Worm (Caenorhabditis elegans) whole organism, late embryonic: ENCODE results near the gene ZK470.1.
"Not testable (repeated sequence)": the region's sequence is repeated elsewhere in the genome, so short reads cannot be mapped to it uniquely, and the experiment has no call there.

Experiments used
- C08G9.2 ChIP-seq: sonication (generic microtip); optimal IDR thresholded peaks from 2 replicates; lab custom pipeline; 2016; ENCODE audit warnings: mild to moderate bottlenecking, missing genetic modification characterization, moderate library complexity, missing compliant biosample characterization
- C38D4.7 ChIP-seq: fragments of 200-800 bp; sonication (Bioruptor generic); optimal IDR thresholded peaks from 2 replicates; lab custom pipeline; 2018; ENCODE audit warnings: mild to moderate bottlenecking, missing genetic modification characterization, moderate library complexity, missing compliant biosample characterization
- T23F11.4 ChIP-seq: fragments of 200-800 bp; sonication (Bioruptor generic); optimal IDR thresholded peaks from 2 replicates; lab custom pipeline; 2018; ENCODE audit warnings: mild to moderate bottlenecking, missing genetic modification characterization, missing compliant biosample characterization
- Y22D7AL.16 ChIP-seq: sonication (generic microtip); optimal IDR thresholded peaks from 2 replicates; lab custom pipeline; 2016; ENCODE audit warnings: missing genetic modification characterization, missing compliant biosample characterization
- ceh-18 ChIP-seq: sonication (generic microtip); optimal IDR thresholded peaks from 2 replicates; lab custom pipeline; 2016; ENCODE audit warnings: missing genetic modification characterization, missing compliant biosample characterization
- ceh-19 ChIP-seq: fragments of 200-800 bp; sonication (Bioruptor generic); optimal IDR thresholded peaks from 2 replicates; lab custom pipeline; 2018; ENCODE audit warnings: mild to moderate bottlenecking, missing genetic modification characterization, missing compliant biosample characterization
- ceh-2 ChIP-seq: sonication (generic microtip); optimal IDR thresholded peaks from 2 replicates; lab custom pipeline; 2016; ENCODE audit warnings: missing genotype, missing genetic modification characterization, missing compliant biosample characterization
- ceh-22 ChIP-seq: sonication (generic microtip); optimal IDR thresholded peaks from 2 replicates; lab custom pipeline; 2017; ENCODE audit warnings: missing biosample characterization, missing genetic modification characterization
- ceh-30 ChIP-seq: fragments of 150-350 bp; optimal IDR thresholded peaks from 2 replicates; lab custom pipeline; 2014; ENCODE audit warnings: missing biosample characterization, missing genetic modification characterization
- ceh-31 ChIP-seq: sonication (generic microtip); optimal IDR thresholded peaks from 2 replicates; lab custom pipeline; 2016; ENCODE audit warnings: missing genetic modification characterization, missing compliant biosample characterization
- ceh-34 ChIP-seq: sonication (generic microtip); optimal IDR thresholded peaks from 2 replicates; lab custom pipeline; 2016; ENCODE audit warnings: mild to moderate bottlenecking, missing genetic modification characterization, missing compliant biosample characterization
- ceh-45 ChIP-seq: fragments of 200-800 bp; sonication (Bioruptor generic); IDR thresholded peaks from 2 replicates; pipeline ENCODE4 v1.3.6; 2022; ENCODE audit warnings: missing genetic modification reagents, missing genetic modification characterization, missing compliant biosample characterization
- ceh-48 ChIP-seq: sonication (generic microtip); optimal IDR thresholded peaks from 2 replicates; lab custom pipeline; 2016; ENCODE audit warnings: missing genetic modification characterization, inconsistent platforms, missing compliant biosample characterization
- ceh-6 ChIP-seq: fragments of 200-800 bp; sonication (Bioruptor generic); optimal IDR thresholded peaks from 2 replicates; lab custom pipeline; 2018; ENCODE audit warnings: mild to moderate bottlenecking, missing genetic modification characterization, missing compliant biosample characterization
- ceh-9 ChIP-seq: sonication (generic microtip); optimal IDR thresholded peaks from 2 replicates; lab custom pipeline; 2016; ENCODE audit warnings: mild to moderate bottlenecking, missing genetic modification characterization, inconsistent platforms, missing compliant biosample characterization
- dmd-4 ChIP-seq: sonication (generic microtip); optimal IDR thresholded peaks from 2 replicates; lab custom pipeline; 2016; ENCODE audit warnings: borderline replicate concordance, missing genetic modification characterization, missing compliant biosample characterization
- dve-1 ChIP-seq: sonication (generic microtip); optimal IDR thresholded peaks from 2 replicates; lab custom pipeline; 2017; ENCODE audit warnings: antibody characterized with exemption, mild to moderate bottlenecking, missing genetic modification characterization, missing compliant biosample characterization
- elt-2 ChIP-seq: sonication (generic microtip); optimal IDR thresholded peaks from 2 replicates; lab custom pipeline; 2016; ENCODE audit warnings: missing genetic modification reagents, missing genetic modification characterization, missing compliant biosample characterization
- ets-4 ChIP-seq: sonication (generic microtip); optimal IDR thresholded peaks from 2 replicates; lab custom pipeline; 2016; ENCODE audit warnings: missing genetic modification characterization, missing compliant biosample characterization
- eyg-1 ChIP-seq: sonication (generic microtip); optimal IDR thresholded peaks from 2 replicates; lab custom pipeline; 2016; ENCODE audit warnings: missing genotype, missing genetic modification characterization, missing compliant biosample characterization
- fax-1 ChIP-seq: sonication (generic microtip); optimal IDR thresholded peaks from 2 replicates; lab custom pipeline; 2016; ENCODE audit warnings: missing genotype, missing genetic modification characterization, missing compliant biosample characterization
- fkh-6 ChIP-seq: sonication (generic microtip); optimal IDR thresholded peaks from 2 replicates; lab custom pipeline; 2016; ENCODE audit warnings: missing genetic modification characterization, missing compliant biosample characterization
- gmeb-2 ChIP-seq: sonication (generic microtip); optimal IDR thresholded peaks from 2 replicates; lab custom pipeline; 2016; ENCODE audit warnings: missing genetic modification characterization, inconsistent platforms, missing compliant biosample characterization
- hlh-13 ChIP-seq: fragments of 200-800 bp; sonication (Bioruptor generic); optimal IDR thresholded peaks from 2 replicates; lab custom pipeline; 2018; ENCODE audit warnings: mild to moderate bottlenecking, missing genetic modification characterization, missing compliant biosample characterization
- hlh-6 ChIP-seq: sonication (generic microtip); optimal IDR thresholded peaks from 2 replicates; lab custom pipeline; 2016; ENCODE audit warnings: missing genotype, missing genetic modification characterization, missing compliant biosample characterization
- lin-11 ChIP-seq: fragments of 200-800 bp; sonication (Bioruptor generic); optimal IDR thresholded peaks from 2 replicates; lab custom pipeline; 2018; ENCODE audit warnings: mild to moderate bottlenecking, missing genetic modification characterization, missing compliant biosample characterization
- madf-2 ChIP-seq: sonication (generic microtip); optimal IDR thresholded peaks from 2 replicates; lab custom pipeline; 2017; ENCODE audit warnings: missing genetic modification characterization, missing compliant biosample characterization
- mec-3 ChIP-seq: sonication (generic microtip); optimal IDR thresholded peaks from 2 replicates; lab custom pipeline; 2016; ENCODE audit warnings: borderline replicate concordance, missing genetic modification characterization, missing compliant biosample characterization
- nfya-1 ChIP-seq: sonication (generic microtip); optimal IDR thresholded peaks from 2 replicates; lab custom pipeline; 2017; ENCODE audit warnings: missing genetic modification characterization, mild to moderate bottlenecking, missing compliant biosample characterization, antibody characterized with exemption, moderate library complexity
- nhr-11 ChIP-seq: fragments of 150-350 bp; optimal IDR thresholded peaks from 2 replicates; lab custom pipeline; 2014; ENCODE audit warnings: missing biosample characterization, missing genetic modification characterization
- nhr-232 ChIP-seq: sonication (generic microtip); optimal IDR thresholded peaks from 2 replicates; lab custom pipeline; 2016; ENCODE audit warnings: missing genetic modification characterization, missing compliant biosample characterization
- odd-2 ChIP-seq: sonication (generic microtip); optimal IDR thresholded peaks from 2 replicates; lab custom pipeline; 2017; ENCODE audit warnings: antibody characterized with exemption, mild to moderate bottlenecking, missing genetic modification characterization, missing compliant biosample characterization
- pax-1 ChIP-seq: fragments of 150-350 bp; optimal IDR thresholded peaks from 2 replicates; lab custom pipeline; 2014; ENCODE audit warnings: missing biosample characterization, missing genetic modification characterization
- pha-4 ChIP-seq: fragments of 150-350 bp; optimal IDR thresholded peaks from 2 replicates; lab custom pipeline; 2018; ENCODE audit warnings: missing biosample characterization, missing genetic modification reagents, missing genetic modification characterization
- pqm-1 ChIP-seq: sonication (generic microtip); optimal IDR thresholded peaks from 2 replicates; lab custom pipeline; 2016; ENCODE audit warnings: missing genetic modification characterization, missing compliant biosample characterization
- rnt-1 ChIP-seq: sonication (generic microtip); optimal IDR thresholded peaks from 2 replicates; lab custom pipeline; 2016; ENCODE audit warnings: missing genetic modification characterization, missing compliant biosample characterization
- sox-2 ChIP-seq: fragments of 200-800 bp; sonication (Bioruptor generic); IDR thresholded peaks from 2 replicates; pipeline ENCODE4 v1.3.6; 2022; ENCODE audit warnings: missing genetic modification reagents, missing genetic modification characterization, missing compliant biosample characterization
- syd-9 ChIP-seq: sonication (generic microtip); optimal IDR thresholded peaks from 2 replicates; lab custom pipeline; 2016; ENCODE audit warnings: mild to moderate bottlenecking, missing genetic modification characterization, moderate library complexity, missing compliant biosample characterization
- ttx-3 ChIP-seq: sonication (generic microtip); optimal IDR thresholded peaks from 2 replicates; lab custom pipeline; 2016; ENCODE audit warnings: missing genetic modification reagents, missing genetic modification characterization, missing compliant biosample characterization
- unc-3 ChIP-seq, 2 experiments: fragments of 200-800 bp in 1 of 2; sonication (Bioruptor generic) in 1 of 2; sonication (generic microtip) in 1 of 2; conservative IDR thresholded peaks in 1 of 2; optimal IDR thresholded peaks in 1 of 2; 2 replicates each; pipeline versions ENCODE4 v1.3.6 to Lab custom; 2016 to 2022; ENCODE audit warnings: missing compliant biosample characterization in 2 of 2, missing genetic modification characterization in 2 of 2, missing genetic modification reagents in 1 of 2
- unc-42 ChIP-seq: sonication (generic microtip); optimal IDR thresholded peaks from 2 replicates; lab custom pipeline; 2016; ENCODE audit warnings: missing genotype, missing genetic modification characterization, missing compliant biosample characterization

The ZK470.1 gene

ce11 chrX:4196431-4196830 is 32.9 kb downstream of the ZK470.1 start, which contains the start of gene F20B6.4:
TSS of gene F20B6.4 (minus strand) at chrX:4196531.
- no peak for TF ChIP-seq gmeb-2 (tag; lab: Kevin White, UChicago)
- no peak for TF ChIP-seq ceh-18
- no peak for TF ChIP-seq eyg-1 (tag; lab: Kevin White, UChicago)
- no peak for TF ChIP-seq ceh-48

ce11 chrX:4199829-4200228 is 36.3 kb downstream of the ZK470.1 start, which contains the start of gene F20B6.5:
TSS of gene F20B6.5 (minus strand) at chrX:4199929.
- TF ChIP-seq ceh-48; ceh-6 (GFP tag; lab: Kevin White, UChicago); madf-2 (tag; lab: Kevin White, UChicago): not testable (repeated sequence)

ce11 chrX:4202114-4202513 is 38.6 kb downstream of the ZK470.1 start, which contains the start of gene F20B6.6:
TSS of gene F20B6.6 (minus strand) at chrX:4202214.
- TF ChIP-seq dmd-4 (tag; lab: Kevin White, UChicago); hlh-13 (GFP tag; lab: Kevin White, UChicago); ceh-45 (GFP tag; lab: Robert Waterston, UW): not testable (repeated sequence)

DNA sequence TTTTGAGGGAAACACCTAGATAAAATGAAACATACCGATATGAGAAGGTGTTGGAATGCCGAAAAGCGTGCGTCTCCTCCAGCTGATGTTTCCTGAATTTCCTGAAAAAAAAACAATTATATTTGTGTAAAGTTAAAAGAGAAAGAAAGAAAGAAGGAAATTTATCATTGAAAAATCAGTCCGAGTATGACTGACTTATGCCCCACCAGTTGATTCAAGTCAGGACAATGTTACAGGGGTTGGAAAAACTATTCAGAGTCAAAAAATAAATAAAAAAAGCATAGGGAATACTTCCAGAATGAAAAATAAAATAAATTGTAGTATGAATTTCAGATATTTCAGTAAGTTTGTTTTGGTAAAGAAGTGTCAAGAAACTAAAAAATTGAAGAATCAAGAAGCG is 43.9 kb downstream of the ZK470.1 start, which contains the start of gene F20B6.9:
Gene F20B6.9, minus strand, starts transcription at position 101 of the 400 bp plus-strand sequence.
- TF ChIP-seq ttx-3; unc-42 (tag; lab: Kevin White, UChicago); T23F11.4 (GFP tag; lab: Kevin White, UChicago): not testable (repeated sequence)

ce11 chrX:4208495-4208894 is 45.0 kb downstream of the ZK470.1 start:
- TF ChIP-seq dmd-4 (tag; lab: Kevin White, UChicago), result no peak
- no peak for TF ChIP-seq ceh-30 (tag; lab: Kevin White, UChicago)
- no peak for TF ChIP-seq pqm-1 (tag; lab: Kevin White, UChicago)
- no peak for TF ChIP-seq dve-1
- TF ChIP-seq sox-2 (GFP tag; lab: Robert Waterston, UW), result no peak
- TF ChIP-seq gmeb-2 (tag; lab: Kevin White, UChicago), result no peak
- no peak for TF ChIP-seq ets-4 (tag; lab: Kevin White, UChicago)

- TF ChIP-seq fkh-6 (tag; lab: Kevin White, UChicago) (no peak), syd-9 (tag; lab: Kevin White, UChicago) (peak; percentile 83), rnt-1 (tag; lab: Kevin White, UChicago) (peak; percentile 94), pax-1 (tag; lab: Kevin White, UChicago) (peak; percentile 83), unc-3 (GFP tag; conservative IDR thresholded peaks at IDR 0.05; lab: Robert Waterston, UW) (peak; percentile 68), unc-3 (tag; optimal IDR thresholded peaks at IDR 0.05; lab: Kevin White, UChicago) (peak; percentile 81), ceh-31 (tag; lab: Kevin White, UChicago) (peak; percentile 98), pha-4 (tag; lab: Kevin White, UChicago) (no peak), nhr-11 (tag; lab: Kevin White, UChicago) (no peak), madf-2 (tag; lab: Kevin White, UChicago) (peak; percentile 67), nhr-232 (no peak), ceh-9 (tag; lab: Kevin White, UChicago) (no peak), nfya-1 (tag; lab: Kevin White, UChicago) (peak; percentile 98), gmeb-2 (tag; lab: Kevin White, UChicago) (peak; percentile 63), C08G9.2 (tag; lab: Kevin White, UChicago) (peak; percentile 78), ceh-2 (tag; lab: Kevin White, UChicago) (peak; percentile 89), lin-11 (tag; lab: Kevin White, UChicago) (peak; percentile 55), hlh-6 (tag; lab: Kevin White, UChicago) (peak; percentile 35), elt-2 (tag; lab: Kevin White, UChicago) (peak; percentile 76), ceh-22 (tag; lab: Kevin White, UChicago) (peak; percentile 82), ceh-30 (tag; lab: Kevin White, UChicago) (peak; percentile 78), ceh-34 (peak; percentile 97), C38D4.7 (GFP tag; lab: Kevin White, UChicago) (peak; percentile 40), ceh-19 (peak; percentile 71), mec-3 (tag; lab: Kevin White, UChicago) (no peak), T23F11.4 (GFP tag; lab: Kevin White, UChicago) (peak; percentile 67), Y22D7AL.16 (tag; lab: Kevin White, UChicago) (no peak), odd-2 (tag; lab: Kevin White, UChicago) (peak; percentile 36), fax-1 (tag; lab: Kevin White, UChicago) (peak; percentile 6)
Observed at ce11 chrX:4209131-4209530, 45.6 kb downstream of the ZK470.1 start.
